Worm (Caenorhabditis elegans) whole organism, midembryonic: Measurements from ENCODE around the gene dhs-6.
"Not testable (repeated sequence)": the region's sequence is repeated elsewhere in the genome, so short reads cannot be mapped to it uniquely, and the experiment has no call there.

Source experiments
- T22C8.4 ChIP-seq: fragments of 200-800 bp; sonication (Bioruptor generic); IDR thresholded peaks from 2 replicates; pipeline ENCODE4 v1.3.6; 2022; ENCODE audit warnings: missing genetic modification characterization, missing compliant biosample characterization
- cog-1 ChIP-seq: sonication (generic microtip); optimal IDR thresholded peaks from 2 replicates; lab custom pipeline; 2016; ENCODE audit warnings: missing genetic modification characterization, missing compliant biosample characterization
- flt-1 ChIP-seq: fragments of 200-800 bp; sonication (Bioruptor generic); IDR thresholded peaks from 2 replicates; pipeline ENCODE4 v1.3.6; 2022; ENCODE audit warnings: missing genetic modification characterization, missing compliant biosample characterization
- klf-2 ChIP-seq: fragments of 200-800 bp; sonication (Bioruptor generic); conservative IDR thresholded peaks from 2 replicates; pipeline ENCODE4 v1.3.6; 2022; ENCODE audit warnings: missing genetic modification reagents, missing genetic modification characterization, missing compliant biosample characterization
- med-1 ChIP-seq: sonication (generic microtip); optimal IDR thresholded peaks from 2 replicates; lab custom pipeline; 2017; ENCODE audit warnings: missing genetic modification characterization, mild to moderate bottlenecking, missing compliant biosample characterization, antibody characterized with exemption, missing genetic modification reagents; ENCODE audit not compliant: insufficient read depth
- ref-1 ChIP-seq: fragments of 200-800 bp; sonication (Bioruptor generic); conservative IDR thresholded peaks from 2 replicates; pipeline ENCODE4 v1.3.6; 2022; ENCODE audit warnings: missing genetic modification reagents, missing genetic modification characterization, missing compliant biosample characterization
- tab-1 ChIP-seq: fragments of 200-800 bp; sonication (Bioruptor generic); IDR thresholded peaks from 2 replicates; pipeline ENCODE4 v1.3.6; 2022; ENCODE audit warnings: missing genetic modification characterization, missing compliant biosample characterization
- ztf-23 ChIP-seq: fragments of 200-800 bp; sonication (Bioruptor generic); IDR thresholded peaks from 2 replicates; pipeline ENCODE4 v1.3.6; 2022; ENCODE audit warnings: missing genetic modification reagents, missing genetic modification characterization, missing compliant biosample characterization
- ztf-29 ChIP-seq: fragments of 200-800 bp; sonication (Bioruptor generic); IDR thresholded peaks from 2 replicates; pipeline ENCODE4 v1.3.6; 2022; ENCODE audit warnings: missing genetic modification reagents, missing genetic modification characterization, missing compliant biosample characterization

DNA sequence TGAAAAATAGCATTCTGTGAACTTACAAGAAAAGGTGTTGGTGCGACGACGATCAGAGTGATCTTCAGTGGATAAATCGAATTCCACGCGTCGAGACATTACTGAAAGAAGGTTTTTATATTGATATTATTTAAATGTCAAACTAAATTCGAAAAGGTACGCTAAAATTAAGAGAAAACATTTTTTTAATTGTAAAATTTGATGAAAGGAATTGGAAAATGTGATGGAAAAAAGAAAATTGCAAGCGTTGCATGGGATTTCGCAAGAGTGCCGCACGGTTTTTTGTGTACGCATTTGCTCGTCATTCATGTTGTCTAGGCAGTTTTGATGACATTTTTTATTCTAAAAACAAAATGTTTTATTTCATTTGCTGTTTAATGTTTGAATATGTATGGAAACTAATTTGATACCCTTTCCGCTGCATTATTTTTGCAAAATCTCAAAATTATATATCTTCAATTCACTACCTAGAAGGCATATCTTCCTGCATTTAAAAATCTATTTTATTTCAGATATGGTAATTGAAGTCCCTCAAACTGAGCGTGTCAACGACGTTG lies 3.3 kb upstream of the dhs-6 start, which contains the start of the genes eif-3.L and npl-4.2:
- TF ChIP-seq ref-1; flt-1; T22C8.4 (GFP tag; lab: Robert Waterston, UW); cog-1 (tag; lab: Kevin White, UChicago); ztf-29 (GFP tag; lab: Robert Waterston, UW); med-1 (GFP tag; lab: Kevin White, UChicago); tab-1; klf-2 (GFP tag; lab: Robert Waterston, UW); ztf-23 (GFP tag; lab: Robert Waterston, UW): not testable (repeated sequence)
